Fruit fly (Drosophila melanogaster) S2 (cell line): Measurements from ENCODE around the gene ppk7.

Source experiments
- CG8478 ChIP-seq: fragments of >200 bp; optimal IDR thresholded peaks from 2 replicates; lab custom pipeline; 2018
- CTCF ChIP-seq, 2 experiments: fragments of >200 bp; optimal IDR thresholded peaks; 2 replicates each; lab custom pipeline; 2018

- no peak for TF ChIP-seq CTCF (optimal IDR thresholded peaks at IDR 0.05; lab: Kevin White, UChicago)
- TF ChIP-seq CG8478 (lab: Kevin White, UChicago) = no peak
These were observed 25.1 kb upstream of the ppk7 start for dm6 chr2L:6379197-6379596.
